Fruit fly (Drosophila melanogaster): Measurements from ENCODE around the gene CG42538.

Gene CG42538

DNA sequence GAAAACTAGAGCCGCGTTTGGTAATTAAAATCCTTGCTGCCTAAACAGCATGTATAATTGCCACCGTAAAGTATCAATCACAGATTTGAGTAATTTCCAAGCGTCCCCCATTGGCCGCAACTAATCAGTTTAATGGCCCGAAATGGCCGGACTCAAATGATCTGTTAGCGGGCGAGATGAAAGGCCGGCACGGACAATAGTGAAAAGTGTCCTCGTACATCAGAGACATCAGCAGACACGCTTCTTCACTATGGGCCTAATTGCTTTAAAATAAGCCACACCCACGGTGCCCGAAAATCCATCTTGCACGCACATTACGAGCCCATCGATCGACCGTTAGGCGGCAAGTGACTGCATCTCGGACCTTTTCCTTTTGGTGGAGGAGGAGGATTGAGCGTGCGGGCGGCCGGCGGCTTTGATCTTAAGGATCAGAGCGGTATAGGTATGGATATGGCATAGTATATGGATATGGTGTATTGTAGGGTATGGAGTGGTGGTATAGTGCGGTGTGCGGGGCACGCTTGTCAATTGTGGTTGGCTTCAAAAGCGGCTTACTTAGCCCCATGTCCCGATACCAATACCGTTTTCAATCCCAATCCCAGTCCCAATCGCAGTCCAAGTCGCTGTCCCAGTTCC lies 21.9 kb upstream of the CG42538 start:
- no peak for TF ChIP-seq psq (optimal IDR thresholded peaks at IDR 0.05)
- no peak for TF ChIP-seq pan (optimal IDR thresholded peaks at IDR 0.05)
- no peak for TF ChIP-seq EcR (GFP tag; optimal IDR thresholded peaks at IDR 0.05)
- no peak for TF ChIP-seq usp (GFP tag; optimal IDR thresholded peaks at IDR 0.05)
- TF ChIP-seq CG8478 (optimal IDR thresholded peaks at IDR 0.05), result no peak
- TF ChIP-seq Dll (optimal IDR thresholded peaks at IDR 0.05), result no peak

DNA sequence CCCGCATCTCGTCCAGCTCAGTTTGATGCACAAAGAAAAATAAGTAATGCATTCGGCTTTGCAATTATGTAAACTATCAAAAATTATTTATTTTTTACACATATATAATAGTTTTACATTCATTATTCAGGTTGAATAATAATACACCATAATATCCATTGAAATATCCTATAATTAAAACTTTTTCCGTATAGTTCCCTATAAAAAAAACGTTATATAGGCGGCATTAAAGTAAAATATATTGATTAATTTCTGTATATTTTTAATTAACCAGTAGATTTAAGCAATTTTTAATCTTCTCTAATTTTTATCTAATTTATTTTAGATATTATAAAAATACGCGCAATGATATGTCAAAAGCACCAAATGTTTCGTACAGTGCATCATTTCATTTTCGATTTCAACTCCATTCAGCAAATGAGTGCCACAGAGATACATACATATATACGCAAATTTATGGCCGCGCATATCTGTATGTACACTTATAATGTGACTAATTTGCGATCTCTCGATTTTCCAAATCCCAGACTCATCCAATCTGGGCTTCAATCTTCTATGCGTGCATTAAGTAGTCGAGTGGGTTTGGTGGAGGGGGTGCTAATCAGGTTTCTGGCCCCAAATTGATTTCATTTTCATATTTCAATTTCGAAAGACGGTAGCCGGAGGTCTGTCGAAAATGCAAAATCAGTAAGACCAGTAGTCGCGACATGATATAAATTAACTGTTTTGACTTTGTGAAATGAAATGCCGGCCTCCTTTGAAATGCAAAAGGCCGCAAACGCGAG lies 20.9 kb upstream of the CG42538 start:
- TF ChIP-seq psq (optimal IDR thresholded peaks at IDR 0.05) (no peak), Dll (optimal IDR thresholded peaks at IDR 0.05) (no peak), usp (GFP tag; optimal IDR thresholded peaks at IDR 0.05) (no peak), EcR (GFP tag; optimal IDR thresholded peaks at IDR 0.05) (no peak), CG8478 (optimal IDR thresholded peaks at IDR 0.05) (no peak), pan (optimal IDR thresholded peaks at IDR 0.05) (no peak)

DNA sequence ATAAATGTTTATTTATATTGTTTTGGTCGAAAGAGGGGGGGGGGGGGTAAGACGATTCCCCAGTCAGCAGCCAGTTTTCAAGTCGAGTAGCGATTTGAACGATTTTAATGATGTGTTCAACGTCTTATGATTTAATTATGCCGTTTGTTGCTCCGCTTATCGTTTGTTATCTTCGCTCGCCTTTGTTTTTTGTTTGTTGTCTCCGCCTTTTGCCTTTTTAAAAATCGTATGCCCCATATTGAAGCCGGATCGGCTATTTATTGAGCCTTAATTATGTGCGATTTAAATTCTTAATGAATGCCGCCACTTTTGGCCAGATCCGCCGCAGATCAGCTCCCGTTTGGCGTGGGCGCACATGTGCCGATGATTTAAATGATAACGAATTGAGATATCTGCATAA lies 19.8 kb upstream of the CG42538 start:
- TF ChIP-seq usp (GFP tag; optimal IDR thresholded peaks at IDR 0.05) (no peak), EcR (GFP tag; optimal IDR thresholded peaks at IDR 0.05) (no peak), CG8478 (optimal IDR thresholded peaks at IDR 0.05) (no peak), pan (optimal IDR thresholded peaks at IDR 0.05) (no peak), Dll (optimal IDR thresholded peaks at IDR 0.05) (no peak), psq (optimal IDR thresholded peaks at IDR 0.05) (no peak)

DNA sequence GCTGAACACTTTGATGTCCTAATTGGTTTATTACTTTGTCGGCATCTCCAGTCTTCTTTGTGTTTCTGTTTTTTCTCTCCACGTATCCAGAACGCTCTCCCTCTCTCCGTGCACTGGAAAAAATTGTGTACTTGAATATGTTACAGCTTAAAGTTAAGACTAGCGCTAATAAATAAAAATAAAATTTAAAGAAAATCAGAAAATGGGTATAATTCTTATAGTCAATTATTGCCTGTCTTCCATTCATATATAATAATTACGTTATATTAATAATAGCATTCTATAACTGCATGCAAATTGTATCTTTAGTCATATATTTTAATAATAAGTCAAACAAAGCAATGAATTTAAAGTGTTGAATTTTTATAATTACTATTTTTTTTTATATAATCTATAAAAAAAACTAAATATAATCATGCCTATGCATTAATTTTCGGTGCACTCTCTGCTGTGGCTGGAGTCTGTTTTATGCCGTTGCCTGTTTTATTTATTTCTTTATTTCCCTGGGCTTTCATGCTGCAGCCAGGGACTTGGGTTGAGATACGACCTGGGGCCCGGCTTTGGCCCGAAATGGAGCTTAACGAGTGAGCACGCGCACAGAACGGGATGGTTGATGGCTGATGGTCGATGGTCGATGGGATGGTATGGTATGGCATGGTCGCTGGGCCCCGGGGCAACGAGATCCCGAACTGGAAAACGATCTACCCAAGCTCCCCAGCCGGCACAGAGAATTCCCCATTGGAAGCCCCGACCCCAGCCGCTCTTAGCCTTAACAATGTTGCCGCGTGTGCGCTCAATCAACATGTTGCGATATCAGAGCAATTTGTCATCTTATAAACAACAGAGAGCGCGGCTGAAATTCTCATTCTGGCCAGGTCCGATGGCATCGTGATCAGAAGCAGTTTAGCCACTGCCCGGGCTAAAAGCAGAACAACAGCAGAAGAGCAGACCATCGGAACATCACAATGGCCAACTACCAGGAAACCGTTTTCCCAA lies 18.3 kb upstream of the CG42538 start:
- TF ChIP-seq psq (optimal IDR thresholded peaks at IDR 0.05), result no peak
- no peak for TF ChIP-seq usp (GFP tag; optimal IDR thresholded peaks at IDR 0.05)

DNA sequence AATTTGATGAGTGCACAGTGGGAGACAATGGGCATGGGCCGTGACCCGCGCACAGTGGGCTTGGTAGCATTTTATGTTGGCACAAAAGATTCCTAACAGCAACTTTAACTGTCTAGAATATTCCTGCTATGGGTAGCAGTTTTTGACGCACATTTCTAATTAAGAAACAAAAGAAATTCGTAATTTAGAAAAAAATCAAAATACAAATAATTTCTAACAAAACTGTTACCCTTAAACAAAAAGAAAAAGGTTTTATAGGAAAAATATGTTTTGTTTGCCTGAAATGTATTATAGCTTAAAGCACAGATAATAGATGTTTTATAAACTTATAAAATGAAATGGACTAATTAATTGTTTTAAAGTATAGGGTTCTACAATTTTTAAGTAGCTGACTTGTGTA lies 17.4 kb upstream of the CG42538 start:
- no peak for TF ChIP-seq usp (GFP tag; optimal IDR thresholded peaks at IDR 0.05)
- no peak for TF ChIP-seq EcR (GFP tag; optimal IDR thresholded peaks at IDR 0.05)
- no peak for TF ChIP-seq Dll (optimal IDR thresholded peaks at IDR 0.05)
- no peak for TF ChIP-seq psq (optimal IDR thresholded peaks at IDR 0.05)
- no peak for TF ChIP-seq CG8478 (optimal IDR thresholded peaks at IDR 0.05)
- no peak for TF ChIP-seq pan (optimal IDR thresholded peaks at IDR 0.05)

DNA sequence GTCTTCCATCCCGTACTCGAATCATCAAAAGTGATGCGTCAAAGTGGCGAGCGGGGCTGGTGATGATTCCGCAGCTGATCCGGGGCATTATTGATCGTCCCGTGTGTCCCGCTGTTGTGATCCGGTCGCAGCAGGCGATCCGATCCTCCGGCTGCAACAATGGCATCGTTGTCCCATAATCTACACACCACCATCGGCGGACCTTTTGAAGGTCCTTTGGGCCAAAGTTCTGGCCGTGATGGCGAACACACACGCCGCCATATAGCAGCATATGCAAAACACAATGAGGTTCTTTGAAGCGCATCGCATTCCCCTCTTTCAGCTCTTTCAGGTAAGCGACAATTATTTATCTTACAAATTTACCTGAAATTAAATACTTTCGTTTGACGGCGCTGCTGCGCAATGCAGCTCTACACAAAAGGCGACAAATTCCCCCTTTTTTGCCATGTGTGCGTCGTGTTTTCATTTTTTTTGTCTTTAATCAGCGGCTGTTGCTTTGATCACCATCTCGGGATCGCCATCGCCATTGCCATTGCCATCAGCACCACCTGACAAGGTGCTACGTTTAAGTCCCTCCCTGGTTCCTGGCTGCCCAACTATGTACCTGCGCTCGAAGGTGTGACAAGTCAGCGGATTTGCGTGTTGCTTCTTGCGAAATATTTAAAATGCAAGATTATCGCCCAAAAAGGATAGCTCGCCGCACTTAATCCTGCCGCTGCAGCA lies 16.6 kb upstream of the CG42538 start:
- no peak for TF ChIP-seq psq (optimal IDR thresholded peaks at IDR 0.05)
- TF ChIP-seq Dll (optimal IDR thresholded peaks at IDR 0.05), result no peak
- no peak for TF ChIP-seq usp (GFP tag; optimal IDR thresholded peaks at IDR 0.05)
- no peak for TF ChIP-seq pan (optimal IDR thresholded peaks at IDR 0.05)
- TF ChIP-seq EcR (GFP tag; optimal IDR thresholded peaks at IDR 0.05), result no peak
- TF ChIP-seq CG8478 (optimal IDR thresholded peaks at IDR 0.05), result no peak

DNA sequence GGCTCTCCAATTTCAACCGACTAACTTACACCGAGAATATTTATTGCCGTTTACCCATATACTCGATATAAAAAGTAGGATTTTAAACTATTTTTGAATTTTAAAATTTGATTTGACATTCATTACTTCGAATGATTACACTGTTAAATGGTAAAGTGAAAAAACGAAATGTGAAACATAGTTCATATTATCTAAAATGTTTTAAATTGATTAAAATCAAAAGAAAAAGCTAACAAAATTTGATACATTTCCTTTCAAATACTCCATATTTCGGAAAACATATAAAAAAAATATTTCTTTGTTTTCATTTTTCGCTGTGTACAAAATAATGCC lies 16.1 kb upstream of the CG42538 start:
- TF ChIP-seq CG8478 (optimal IDR thresholded peaks at IDR 0.05), result no peak
- no peak for TF ChIP-seq EcR (GFP tag; optimal IDR thresholded peaks at IDR 0.05)
- TF ChIP-seq pan (optimal IDR thresholded peaks at IDR 0.05), result no peak
- TF ChIP-seq usp (GFP tag; optimal IDR thresholded peaks at IDR 0.05), result no peak

DNA sequence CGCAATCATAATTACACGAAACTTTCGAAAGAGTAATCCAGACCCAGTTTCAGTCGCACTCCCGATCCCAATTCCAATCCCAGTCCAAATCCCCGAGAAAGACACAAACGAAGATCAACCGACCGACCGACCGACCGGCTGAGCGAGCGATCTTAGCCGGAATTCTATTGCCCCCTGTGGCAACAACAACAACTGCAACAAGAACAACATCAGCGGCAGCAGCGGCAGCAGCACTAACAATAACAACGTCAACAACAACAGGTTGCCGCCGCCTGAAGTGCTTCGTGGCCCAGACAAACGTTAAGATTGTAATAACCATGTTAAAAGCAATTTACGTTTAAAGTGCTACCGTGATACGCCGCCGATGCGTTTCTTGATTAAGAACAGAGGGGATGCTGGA lies 15.6 kb upstream of the CG42538 start:
- TF ChIP-seq Dll (optimal IDR thresholded peaks at IDR 0.05), result no peak
- no peak for TF ChIP-seq EcR (GFP tag; optimal IDR thresholded peaks at IDR 0.05)
- no peak for TF ChIP-seq pan (optimal IDR thresholded peaks at IDR 0.05)
- TF ChIP-seq psq (optimal IDR thresholded peaks at IDR 0.05), result no peak
- no peak for TF ChIP-seq usp (GFP tag; optimal IDR thresholded peaks at IDR 0.05)
- no peak for TF ChIP-seq CG8478 (optimal IDR thresholded peaks at IDR 0.05)

DNA sequence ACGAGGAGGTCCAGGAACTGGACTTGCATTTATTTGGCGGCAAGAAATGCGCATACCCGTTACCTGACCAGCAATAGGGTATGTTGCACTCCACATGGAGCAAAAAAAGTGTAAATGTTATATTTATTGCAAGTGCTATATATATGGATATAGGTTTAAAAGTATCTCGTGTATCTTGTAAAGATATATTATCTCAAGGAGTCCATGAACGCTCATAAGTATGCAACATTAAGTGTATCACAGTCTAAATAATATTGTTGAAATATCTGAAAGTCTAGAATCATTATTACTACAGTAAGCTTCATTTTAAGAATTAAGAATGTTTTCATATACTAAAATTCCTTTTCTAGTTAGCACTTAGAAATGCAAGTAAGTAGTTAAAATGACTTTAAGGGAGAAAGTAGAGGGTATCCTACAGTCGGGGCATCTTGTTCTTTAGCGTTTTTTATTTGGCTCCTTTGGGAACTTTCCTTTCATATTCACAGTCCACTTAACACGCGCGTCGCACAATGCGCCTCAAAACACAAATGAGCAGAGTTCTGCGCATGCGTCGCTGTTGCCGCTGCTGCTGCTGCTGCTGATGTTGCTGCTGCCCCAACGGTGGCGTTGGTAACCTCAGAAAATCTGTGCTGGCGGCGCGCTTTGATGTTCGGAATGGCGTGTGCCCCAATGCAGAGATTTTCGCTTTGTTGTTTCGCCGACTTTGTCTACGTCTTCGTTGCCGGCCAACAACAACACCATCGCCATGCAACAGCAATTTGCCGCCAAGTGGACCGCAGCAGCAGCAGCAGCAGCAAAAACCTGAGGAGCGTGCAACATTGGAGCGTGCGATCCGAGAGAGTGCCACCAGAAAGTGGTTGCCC lies 14.9 kb upstream of the CG42538 start:
- TF ChIP-seq EcR (GFP tag; optimal IDR thresholded peaks at IDR 0.05) (no peak), pan (optimal IDR thresholded peaks at IDR 0.05) (no peak), CG8478 (optimal IDR thresholded peaks at IDR 0.05) (no peak)

DNA sequence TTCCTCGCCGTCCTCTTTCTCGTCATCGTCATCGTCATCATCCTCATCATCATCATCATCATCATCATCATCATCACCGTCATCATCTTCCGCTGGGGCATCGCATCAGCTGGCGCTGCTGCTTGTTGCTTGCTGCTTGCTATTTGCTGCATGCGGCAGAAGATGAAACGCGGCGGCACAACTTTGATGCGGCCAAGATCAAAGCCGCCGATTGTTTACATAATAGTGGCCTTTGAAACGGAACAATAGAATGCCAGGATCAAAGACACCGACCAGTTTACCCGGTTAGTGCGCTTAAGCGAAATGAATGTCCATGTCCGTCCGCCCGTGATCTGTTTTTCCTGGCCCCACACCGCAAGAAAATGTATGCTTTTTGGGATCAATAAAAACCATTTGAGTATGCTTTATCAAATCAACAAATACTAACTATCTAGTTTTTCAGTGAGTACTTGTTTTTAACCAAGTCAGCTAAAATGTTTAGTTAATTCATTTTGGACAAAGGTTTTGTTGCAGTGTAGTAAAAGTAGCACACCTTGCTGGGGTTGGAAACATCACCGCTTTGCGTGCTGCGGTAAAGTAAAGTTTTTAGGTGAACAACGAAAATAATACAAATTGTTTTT lies 13.2 kb upstream of the CG42538 start:
- no peak for TF ChIP-seq psq (optimal IDR thresholded peaks at IDR 0.05)
- TF ChIP-seq pan (optimal IDR thresholded peaks at IDR 0.05), result no peak
- TF ChIP-seq Dll (optimal IDR thresholded peaks at IDR 0.05), result no peak
- no peak for TF ChIP-seq CG8478 (optimal IDR thresholded peaks at IDR 0.05)
- no peak for TF ChIP-seq EcR (GFP tag; optimal IDR thresholded peaks at IDR 0.05)
- no peak for TF ChIP-seq usp (GFP tag; optimal IDR thresholded peaks at IDR 0.05)
